Worm (Caenorhabditis elegans): ENCODE results near the gene rbr-2.
"Not testable (repeated sequence)": the region's sequence is repeated elsewhere in the genome, so short reads cannot be mapped to it uniquely, and the experiment has no call there.

rbr-2 gene

DNA sequence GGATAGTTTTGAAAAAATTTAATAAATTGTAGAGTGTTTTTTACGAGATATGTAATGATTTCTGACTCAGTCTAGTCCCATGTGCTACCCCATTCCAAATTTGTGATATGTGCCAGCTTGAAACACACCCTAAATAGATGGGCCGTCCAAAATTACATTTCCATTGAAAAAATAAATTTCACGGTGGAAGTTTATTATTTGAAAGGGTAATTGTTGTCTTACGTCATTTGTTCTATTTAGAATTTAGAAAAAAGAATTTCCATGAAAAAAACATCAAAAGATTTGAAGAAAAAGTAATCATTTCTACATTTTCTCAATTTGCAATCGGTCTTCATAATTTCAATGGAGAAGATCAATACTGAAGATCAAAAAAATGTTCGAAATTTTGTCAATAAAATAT, 35.1 kb downstream of the rbr-2 start, which contains the start of gene Y69E1A.4:
Gene Y69E1A.4 (plus strand): TSS at position 301 of the 400 bp plus-strand sequence.
- not testable (repeated sequence) for TF ChIP-seq lin-15B, spr-1, nhr-48 (tag; optimal IDR thresholded peaks at IDR 0.05)

DNA sequence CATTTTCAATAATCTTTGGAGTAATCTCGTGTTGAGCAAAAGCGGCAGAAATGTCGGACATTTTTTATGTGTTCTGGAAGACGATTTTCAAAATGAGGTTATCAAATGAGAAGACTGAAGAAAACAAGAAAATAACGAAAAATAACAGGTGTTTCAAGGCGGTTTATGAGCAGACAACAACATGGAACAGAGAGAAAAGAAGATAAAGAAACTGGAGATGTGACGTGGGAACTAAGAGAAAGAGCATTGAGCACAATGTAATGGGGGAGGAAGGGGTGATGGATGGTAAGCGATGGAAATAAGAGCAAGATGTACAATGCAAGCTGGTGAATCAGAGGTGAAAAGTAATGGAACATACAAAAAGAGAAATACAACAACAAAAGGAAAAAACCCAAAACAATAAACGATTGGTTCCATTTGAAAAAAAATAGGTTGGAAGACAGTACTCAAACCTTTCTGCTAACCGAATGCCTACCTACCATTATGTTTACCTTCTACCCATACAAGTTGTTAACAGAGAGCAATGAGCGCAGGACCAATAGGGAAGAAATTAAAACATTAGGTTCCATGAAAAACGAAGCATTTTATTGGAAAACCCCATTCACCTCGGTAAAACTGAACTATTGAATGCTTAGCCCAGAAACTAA, 37.8 kb downstream of the rbr-2 start, which contains the start of gene Y69E1A.5:
Gene Y69E1A.5 (minus strand): TSS at position 73 of the 647 bp plus-strand sequence.
- TF ChIP-seq daf-16 (GFP tag; optimal IDR thresholded peaks at IDR 0.05) (peak in 1 of 2 experiments; percentile 41), daf-16 (tag; optimal IDR thresholded peaks at IDR 0.05) (no peak), Y75B8A.6 (GFP tag; IDR thresholded peaks at IDR 0.05) (no peak), unc-62 (GFP tag; optimal IDR thresholded peaks at IDR 0.05 in 1 of 2) (peak in 1 of 2 experiments; percentile 97), unc-62 (tag; optimal IDR thresholded peaks at IDR 0.05) (no peak)

DNA sequence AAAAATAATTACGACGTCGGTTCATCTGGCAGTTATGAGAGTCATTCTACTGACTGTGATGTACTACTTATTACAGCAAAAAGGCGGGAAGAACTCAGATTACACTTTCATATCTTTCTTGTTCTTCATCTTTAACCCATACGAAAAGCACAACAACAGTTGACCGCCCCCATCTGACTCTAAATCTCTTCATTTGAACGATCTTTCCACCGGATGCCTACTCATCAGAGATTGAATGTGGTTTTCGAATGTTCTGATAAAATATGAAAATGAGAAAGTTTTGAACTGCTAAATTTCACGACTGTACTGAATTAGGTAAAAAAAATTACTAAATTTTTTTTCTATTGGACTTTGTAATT, 38.3 kb downstream of the rbr-2 start, which contains the start of gene sri-19:
Gene sri-19 (plus strand): TSS at position 143 of the 359 bp plus-strand sequence.
- no peak for TF ChIP-seq zip-2 (tag; optimal IDR thresholded peaks at IDR 0.05)
- TF ChIP-seq mxl-3 (GFP tag; optimal IDR thresholded peaks at IDR 0.05): no peak
- TF ChIP-seq nhr-102 (tag; optimal IDR thresholded peaks at IDR 0.05): no peak
- TF ChIP-seq hif-1 (tag; optimal IDR thresholded peaks at IDR 0.05): no peak
- no peak for TF ChIP-seq sdz-12 (GFP tag; optimal IDR thresholded peaks at IDR 0.05)
- no peak for TF ChIP-seq ctbp-1 (GFP tag; IDR thresholded peaks at IDR 0.05)
- TF ChIP-seq duxl-1 (tag; optimal IDR thresholded peaks at IDR 0.05; ENCODE audit: poor library complexity): no peak
- TF ChIP-seq nhr-77 (tag; optimal IDR thresholded peaks at IDR 0.05): no peak
- TF ChIP-seq zfp-2 (tag; optimal IDR thresholded peaks at IDR 0.05): no peak
- TF ChIP-seq daf-12 (tag; optimal IDR thresholded peaks at IDR 0.05): no peak
- no peak for TF ChIP-seq lin-39 (tag; optimal IDR thresholded peaks at IDR 0.05)
- no peak for TF ChIP-seq hlh-11 (tag; optimal IDR thresholded peaks at IDR 0.05)
- TF ChIP-seq nhr-25 (tag; optimal IDR thresholded peaks at IDR 0.05; ENCODE audit: borderline replicate concordance, insufficient read depth): no peak
- no peak for TF ChIP-seq egl-27 (tag; optimal IDR thresholded peaks at IDR 0.05)

DNA sequence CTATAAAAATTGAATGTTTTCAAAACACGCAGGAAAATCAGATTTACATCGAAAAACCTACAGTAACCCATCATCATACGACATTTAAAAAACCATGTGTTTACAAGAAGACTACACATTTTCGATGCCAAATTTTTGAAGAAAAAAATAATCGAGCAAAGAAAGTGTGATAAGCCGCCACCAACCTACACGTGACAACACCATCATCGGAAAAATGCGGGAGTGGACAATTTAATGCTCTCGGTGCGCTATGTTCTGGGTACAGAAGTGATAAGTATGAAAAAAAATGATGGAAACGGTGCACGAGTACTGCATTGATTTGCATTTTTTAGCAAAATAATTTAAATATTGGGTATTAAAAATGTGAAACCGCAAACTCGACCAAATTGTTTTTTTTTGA, 44.8 kb downstream of the rbr-2 start:
- TF ChIP-seq pha-4 (GFP tag; IDR thresholded peaks at IDR 0.05) (no peak), pha-4 (tag; optimal IDR thresholded peaks at IDR 0.05) (no peak), saeg-2 (GFP tag; IDR thresholded peaks at IDR 0.05) (no peak), nhr-42 (GFP tag; IDR thresholded peaks at IDR 0.05) (no peak), ceh-32 (tag; optimal IDR thresholded peaks at IDR 0.05; ENCODE audit: poor library complexity) (no peak), zip-2 (tag; optimal IDR thresholded peaks at IDR 0.05) (no peak), hlh-30 (tag; optimal IDR thresholded peaks at IDR 0.05; ENCODE audit: insufficient read depth) (peak; percentile 44), lin-15B (tag; optimal IDR thresholded peaks at IDR 0.05) (no peak), nhr-48 (tag; optimal IDR thresholded peaks at IDR 0.05) (peak; percentile 50), zag-1 (tag; optimal IDR thresholded peaks at IDR 0.05) (no peak), php-3 (GFP tag; IDR thresholded peaks at IDR 0.05) (no peak), ceh-82 (tag; optimal IDR thresholded peaks at IDR 0.05) (no peak), nhr-76 (tag; optimal IDR thresholded peaks at IDR 0.05) (no peak), dmd-8 (GFP tag; IDR thresholded peaks at IDR 0.05) (no peak), mxl-2 (GFP tag; conservative IDR thresholded peaks at IDR 0.05) (no peak), Y105C5A.15 (GFP tag; IDR thresholded peaks at IDR 0.05) (no peak), Y5F2A.4 (GFP tag; optimal IDR thresholded peaks at IDR 0.05) (no peak), R02D3.7 (tag; optimal IDR thresholded peaks at IDR 0.05) (no peak), dve-1 (tag; optimal IDR thresholded peaks at IDR 0.05; ENCODE audit: insufficient read depth) (peak; percentile 52), mdl-1 (tag; optimal IDR thresholded peaks at IDR 0.05) (peak in 1 of 2 experiments; percentile 1), lir-3 (tag; optimal IDR thresholded peaks at IDR 0.05) (no peak), daf-19 (GFP tag; conservative IDR thresholded peaks at IDR 0.05) (no peak), dmd-6 (GFP tag; IDR thresholded peaks at IDR 0.05) (peak; percentile 72), ceh-62 (tag; optimal IDR thresholded peaks at IDR 0.05) (no peak), dmd-9 (GFP tag; IDR thresholded peaks at IDR 0.05) (no peak), nhr-28 (tag; optimal IDR thresholded peaks at IDR 0.05) (peak; percentile 56), nhr-41 (GFP tag; IDR thresholded peaks at IDR 0.05) (no peak)

Data from whole organism, L4 larva.